Fruit fly (Drosophila melanogaster) whole organism, embryonic: ENCODE results near the gene CG13461.

Experiments used
- Ada2b ChIP-seq: fragments of 200-800 bp; sonication (Bioruptor generic); IDR thresholded peaks from 2 replicates; pipeline ENCODE4 v1.3.6; 2022; ENCODE audit warnings: missing biosample characterization, missing genetic modification characterization
- Blimp-1 ChIP-seq: fragments of 200-800 bp; sonication (Bioruptor generic); optimal IDR thresholded peaks from 3 replicates; lab custom pipeline; 2018; ENCODE audit warnings: missing biosample characterization, missing genetic modification characterization, mild to moderate bottlenecking, moderate library complexity, missing genetic modification reagents
- CG11093 ChIP-seq: fragments of 200-800 bp; sonication (Bioruptor generic); IDR thresholded peaks from 3 replicates; pipeline ENCODE4 v1.3.6; 2022; ENCODE audit warnings: missing biosample characterization, missing genetic modification characterization
- CG15073 ChIP-seq: fragments of 200-800 bp; sonication (Bioruptor generic); optimal IDR thresholded peaks from 2 replicates; lab custom pipeline; 2016; ENCODE audit warnings: missing biosample characterization, missing genetic modification characterization
- CG15269 ChIP-seq: fragments of 200-800 bp; sonication (Bioruptor generic); optimal IDR thresholded peaks from 2 replicates; lab custom pipeline; 2018; ENCODE audit warnings: missing biosample characterization, mild to moderate bottlenecking, missing genetic modification characterization, moderate library complexity
- CG15514 ChIP-seq: fragments of 200-800 bp; sonication (Bioruptor generic); optimal IDR thresholded peaks from 3 replicates; lab custom pipeline; 2017; ENCODE audit warnings: missing biosample characterization, missing genetic modification characterization, mild to moderate bottlenecking, moderate library complexity, missing genetic modification reagents
- CG18262 ChIP-seq: fragments of 200-800 bp; optimal IDR thresholded peaks from 3 replicates; lab custom pipeline; 2019; ENCODE audit warnings: missing biosample characterization, mild to moderate bottlenecking, missing genetic modification characterization, moderate library complexity
- CG3407 ChIP-seq: fragments of 200-800 bp; sonication (Bioruptor generic); optimal IDR thresholded peaks from 2 replicates; lab custom pipeline; 2018; ENCODE audit warnings: missing biosample characterization, mild to moderate bottlenecking, missing genetic modification characterization
- CG34224 ChIP-seq: fragments of 200-800 bp; sonication (Bioruptor generic); IDR thresholded peaks from 3 replicates; pipeline ENCODE4 v1.3.6; 2022; ENCODE audit warnings: missing biosample characterization, missing genetic modification characterization; ENCODE audit not compliant: partially characterized antibody
- CG6175 ChIP-seq: fragments of 200-800 bp; sonication (Bioruptor generic); IDR thresholded peaks from 3 replicates; pipeline ENCODE4 v1.3.6; 2022; ENCODE audit warnings: missing biosample characterization, missing genetic modification characterization
- CG6813 ChIP-seq: fragments of 200-800 bp; sonication (Bioruptor generic); optimal IDR thresholded peaks from 2 replicates; lab custom pipeline; 2017; ENCODE audit warnings: missing biosample characterization, missing genetic modification characterization, mild to moderate bottlenecking, moderate library complexity, missing genetic modification reagents
- CHES-1-like ChIP-seq: fragments of 200-800 bp; sonication (Bioruptor generic); optimal IDR thresholded peaks from 2 replicates; lab custom pipeline; 2016; ENCODE audit warnings: missing biosample characterization, missing genetic modification characterization
- Dll ChIP-seq: fragments of 200-800 bp; sonication (Bioruptor generic); IDR thresholded peaks from 4 replicates; pipeline ENCODE4 v1.3.6; 2022; ENCODE audit warnings: missing biosample characterization, missing genetic modification characterization; ENCODE audit not compliant: partially characterized antibody
- HLHmδ ChIP-seq: fragments of 200-800 bp; sonication (Bioruptor generic); optimal IDR thresholded peaks from 2 replicates; lab custom pipeline; 2018; ENCODE audit warnings: missing biosample characterization, mild to moderate bottlenecking, missing genetic modification characterization, moderate library complexity
- HmgZ ChIP-seq: fragments of 200-800 bp; sonication (Bioruptor generic); optimal IDR thresholded peaks from 2 replicates; lab custom pipeline; 2018; ENCODE audit warnings: missing biosample characterization, mild to moderate bottlenecking, missing genetic modification characterization
- Hr51 ChIP-seq, 2 experiments: fragments of 200-800 bp; sonication (Bioruptor generic); optimal IDR thresholded peaks; 2 replicates in 1 of 2; 3 replicates in 1 of 2; lab custom pipeline; 2016 to 2018; ENCODE audit warnings: missing biosample characterization in 2 of 2, missing genetic modification characterization in 2 of 2, mild to moderate bottlenecking in 1 of 2, moderate library complexity in 1 of 2
- MBD-R2 ChIP-seq: fragments of 200-800 bp; sonication (Bioruptor generic); IDR thresholded peaks from 2 replicates; pipeline ENCODE4 v1.3.6; 2022; ENCODE audit warnings: missing biosample characterization, missing genetic modification characterization
- Nf-YC ChIP-seq: fragments of 200-800 bp; optimal IDR thresholded peaks from 3 replicates; lab custom pipeline; 2019; ENCODE audit warnings: missing biosample characterization, mild to moderate bottlenecking, missing genetic modification characterization, moderate library complexity
- Opbp ChIP-seq: fragments of 200-800 bp; sonication (Bioruptor generic); IDR thresholded peaks from 3 replicates; pipeline ENCODE4 v1.3.6; 2022; ENCODE audit warnings: missing biosample characterization, missing genetic modification characterization; ENCODE audit not compliant: partially characterized antibody
- Ptx1 ChIP-seq: fragments of 200-800 bp; sonication (Bioruptor generic); IDR thresholded peaks from 2 replicates; pipeline ENCODE4 v1.3.6; 2022; ENCODE audit warnings: missing biosample characterization, missing genetic modification characterization
- YL-1 ChIP-seq: fragments of 200-800 bp; sonication (Bioruptor generic); optimal IDR thresholded peaks from 3 replicates; lab custom pipeline; 2017; ENCODE audit warnings: missing biosample characterization, mild to moderate bottlenecking, missing genetic modification characterization
- abd-A ChIP-seq: fragments of 200-800 bp; sonication (Bioruptor generic); optimal IDR thresholded peaks from 3 replicates; lab custom pipeline; 2019; ENCODE audit warnings: missing biosample characterization, mild to moderate bottlenecking, missing genetic modification characterization, moderate library complexity
- ac ChIP-seq: fragments of 200-800 bp; sonication (Bioruptor generic); optimal IDR thresholded peaks from 3 replicates; lab custom pipeline; 2017; ENCODE audit warnings: missing biosample characterization, mild to moderate bottlenecking, missing genetic modification characterization
- aop ChIP-seq: fragments of 200-800 bp; sonication (Bioruptor generic); IDR thresholded peaks from 2 replicates; pipeline ENCODE4 v1.3.6; 2022; ENCODE audit warnings: missing biosample characterization, missing genetic modification characterization
- ato ChIP-seq: fragments of 200-800 bp; sonication (Bioruptor generic); IDR thresholded peaks from 2 replicates; pipeline ENCODE4 v1.3.6; 2022; ENCODE audit warnings: missing biosample characterization, missing genetic modification characterization; ENCODE audit not compliant: partially characterized antibody
- chif ChIP-seq, 2 experiments: fragments of 200-800 bp; sonication (Bioruptor generic); optimal IDR thresholded peaks; 3 replicates each; lab custom pipeline; 2016; ENCODE audit warnings: missing biosample characterization in 2 of 2, missing genetic modification characterization in 2 of 2
- danr ChIP-seq: fragments of 200-800 bp; sonication (Bioruptor generic); IDR thresholded peaks from 2 replicates; pipeline ENCODE4 v1.3.6; 2022; ENCODE audit warnings: missing biosample characterization, missing genetic modification characterization
- fd64A ChIP-seq: fragments of 200-800 bp; sonication (Bioruptor generic); optimal IDR thresholded peaks from 3 replicates; lab custom pipeline; 2018; ENCODE audit warnings: missing biosample characterization, mild to moderate bottlenecking, missing genetic modification characterization
- gcm2 ChIP-seq: fragments of 200-800 bp; sonication (Bioruptor generic); optimal IDR thresholded peaks from 2 replicates; lab custom pipeline; 2016; ENCODE audit warnings: missing biosample characterization, missing genetic modification characterization
- grau ChIP-seq: fragments of 200-800 bp; optimal IDR thresholded peaks from 3 replicates; lab custom pipeline; 2019; ENCODE audit warnings: missing biosample characterization, mild to moderate bottlenecking, missing genetic modification characterization, moderate library complexity
- kni ChIP-seq: fragments of 200-800 bp; sonication (Bioruptor generic); optimal IDR thresholded peaks from 3 replicates; lab custom pipeline; 2017; ENCODE audit warnings: mild to moderate bottlenecking, missing biosample characterization, missing genetic modification reagents, missing genetic modification characterization
- oc ChIP-seq: fragments of 200-800 bp; sonication (Bioruptor generic); optimal IDR thresholded peaks from 2 replicates; lab custom pipeline; 2018; ENCODE audit warnings: missing biosample characterization, mild to moderate bottlenecking, missing genetic modification characterization, moderate library complexity
- pho ChIP-seq: fragments of 200-800 bp; sonication (Bioruptor generic); optimal IDR thresholded peaks from 2 replicates; lab custom pipeline; 2016; ENCODE audit warnings: missing biosample characterization, missing genetic modification characterization
- pnt ChIP-seq: fragments of 200-800 bp; sonication (Bioruptor generic); optimal IDR thresholded peaks from 3 replicates; lab custom pipeline; 2016; ENCODE audit warnings: missing biosample characterization, missing genetic modification characterization
- repo ChIP-seq: fragments of 200-800 bp; sonication (Bioruptor generic); optimal IDR thresholded peaks from 2 replicates; lab custom pipeline; 2016; ENCODE audit warnings: missing biosample characterization, missing genetic modification characterization
- run ChIP-seq: fragments of 200-800 bp; sonication (Bioruptor generic); optimal IDR thresholded peaks from 3 replicates; lab custom pipeline; 2018; ENCODE audit warnings: missing biosample characterization, mild to moderate bottlenecking, missing genetic modification characterization
- scrt ChIP-seq: fragments of 200-800 bp; sonication (Bioruptor generic); optimal IDR thresholded peaks from 2 replicates; lab custom pipeline; 2018; ENCODE audit warnings: missing biosample characterization, mild to moderate bottlenecking, missing genetic modification characterization, moderate library complexity
- sr ChIP-seq: fragments of 200-800 bp; sonication (Bioruptor generic); IDR thresholded peaks from 3 replicates; pipeline ENCODE4 v1.3.6; 2022; ENCODE audit warnings: missing biosample characterization, missing genetic modification characterization
- stwl ChIP-seq: fragments of 200-800 bp; sonication (Bioruptor generic); optimal IDR thresholded peaks from 3 replicates; lab custom pipeline; 2018; ENCODE audit warnings: missing biosample characterization, mild to moderate bottlenecking, missing genetic modification characterization, moderate library complexity
- tgo ChIP-seq: fragments of 200-800 bp; sonication (Bioruptor generic); IDR thresholded peaks from 3 replicates; pipeline ENCODE4 v1.3.6; 2022; ENCODE audit warnings: missing biosample characterization, missing genetic modification characterization
- tio ChIP-seq: fragments of 200-800 bp; sonication (Bioruptor generic); optimal IDR thresholded peaks from 2 replicates; lab custom pipeline; 2017; ENCODE audit warnings: missing biosample characterization, missing genetic modification characterization, inconsistent platforms
- vvl ChIP-seq: fragments of 200-800 bp; sonication (Bioruptor generic); IDR thresholded peaks from 2 replicates; pipeline ENCODE4 v1.3.6; 2022; ENCODE audit warnings: missing biosample characterization, missing genetic modification characterization
- wdn ChIP-seq: fragments of 200-800 bp; sonication (Bioruptor generic); IDR thresholded peaks from 2 replicates; pipeline ENCODE4 v1.3.6; 2022; ENCODE audit warnings: missing biosample characterization, missing genetic modification characterization

The CG13461 gene

DNA sequence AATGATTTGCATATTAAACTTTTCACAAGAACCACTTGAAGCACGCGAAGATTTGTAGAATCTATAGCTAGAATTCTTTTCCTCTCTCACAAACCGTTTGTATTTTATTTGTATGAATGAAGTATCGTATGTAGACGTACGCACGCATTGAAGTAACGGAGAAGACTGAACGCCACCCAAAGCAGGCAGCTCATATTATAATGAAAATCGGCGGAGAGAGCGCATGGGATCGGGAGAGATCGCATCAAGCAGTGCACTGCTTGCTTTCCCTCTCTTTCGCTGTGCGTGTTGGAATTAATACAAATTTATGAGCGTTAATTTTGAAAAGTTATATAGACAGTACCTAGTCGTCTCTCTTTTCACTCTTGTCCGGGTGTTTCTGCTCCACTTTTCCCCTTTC is 27.0 kb upstream of the CG13461 start (continued):
- TF ChIP-seq Hr51 (GFP tag; optimal IDR thresholded peaks at IDR 0.05; lab: Kevin White, UChicago) (no peak), oc (tag; lab: Kevin White, UChicago) (no peak), HLHmδ (GFP tag; lab: Kevin White, UChicago) (no peak), ac (no peak), MBD-R2 (GFP tag; lab: Robert Waterston, UW) (no peak), CG15514 (no peak), sr (GFP tag; lab: Robert Waterston, UW) (no peak), CG6813 (GFP tag; lab: Kevin White, UChicago) (peak; percentile 18), ato (GFP tag; lab: Robert Waterston, UW) (peak; percentile 67), CG11093 (no peak), run (no peak), wdn (no peak), CG15269 (tag; lab: Kevin White, UChicago) (no peak), tio (GFP tag; lab: Kevin White, UChicago) (no peak), CG34224 (GFP tag; lab: Robert Waterston, UW) (no peak; the same call in 2 of the 3 replicates), kni (no peak), Blimp-1 (GFP tag; lab: Kevin White, UChicago) (no peak), HmgZ (tag; lab: Kevin White, UChicago) (no peak), Dll (GFP tag; lab: Robert Waterston, UW) (no peak), YL-1 (no peak), abd-A (tag; lab: Kevin White, UChicago) (no peak), gcm2 (no peak), CG3407 (GFP tag; lab: Kevin White, UChicago) (no peak), Opbp (GFP tag; lab: Robert Waterston, UW) (0 out of 3 replicates have a peak, but pooled peaks have one; percentile 39), tgo (GFP tag; lab: Robert Waterston, UW) (no peak), CG6175 (GFP tag; lab: Robert Waterston, UW) (peak; percentile 23; the same call in 1 of the 3 replicates), Nf-YC (no peak), CG18262 (tag; lab: Kevin White, UChicago) (no peak), CG15073 (no peak), pho (no peak), chif (GFP tag; optimal IDR thresholded peaks at IDR 0.05; lab: Kevin White, UChicago) (no peak), danr (GFP tag; lab: Robert Waterston, UW) (no peak), scrt (GFP tag; lab: Kevin White, UChicago) (no peak), CHES-1-like (GFP tag; lab: Kevin White, UChicago) (no peak), fd64A (GFP tag; lab: Kevin White, UChicago) (no peak), stwl (tag; lab: Kevin White, UChicago) (peak; percentile 33), aop (GFP tag; lab: Robert Waterston, UW) (no peak), grau (no peak), vvl (peak; percentile 79), repo (GFP tag; lab: Kevin White, UChicago) (no peak), pnt (GFP tag; lab: Kevin White, UChicago) (no peak), Ptx1 (GFP tag; lab: Robert Waterston, UW) (no peak), Ada2b (GFP tag; lab: Robert Waterston, UW) (0 out of 2 replicates have a peak, but pooled peaks have one; percentile 14)
